Fruit fly (Drosophila melanogaster): Measurements from ENCODE around the gene CanB.

CanB gene

DNA sequence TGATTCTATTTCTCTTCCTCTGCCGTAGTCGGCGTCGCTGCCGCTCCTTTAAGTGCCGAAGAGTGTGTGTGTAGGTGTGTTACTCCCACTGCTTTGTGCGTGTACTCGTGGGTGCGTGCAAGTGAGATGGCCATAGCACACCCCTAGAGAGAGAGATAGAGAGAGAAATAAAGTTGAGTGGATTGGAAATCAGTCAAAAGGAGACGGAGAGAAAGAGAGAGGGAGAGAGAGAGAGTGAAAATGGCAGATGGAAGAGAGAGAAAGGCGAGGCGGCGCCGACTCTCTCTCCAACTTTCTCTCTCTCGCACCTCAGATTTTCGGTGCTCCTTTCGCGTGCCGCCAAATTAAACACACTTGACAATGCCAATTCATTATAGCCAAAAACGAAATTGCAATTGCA is 31.7 kb downstream of the CanB start:
- TF ChIP-seq ttk (optimal IDR thresholded peaks at IDR 0.05) = no peak
- no peak for TF ChIP-seq insv (optimal IDR thresholded peaks at IDR 0.05)
- TF ChIP-seq Myc (optimal IDR thresholded peaks at IDR 0.05) = no peak

DNA sequence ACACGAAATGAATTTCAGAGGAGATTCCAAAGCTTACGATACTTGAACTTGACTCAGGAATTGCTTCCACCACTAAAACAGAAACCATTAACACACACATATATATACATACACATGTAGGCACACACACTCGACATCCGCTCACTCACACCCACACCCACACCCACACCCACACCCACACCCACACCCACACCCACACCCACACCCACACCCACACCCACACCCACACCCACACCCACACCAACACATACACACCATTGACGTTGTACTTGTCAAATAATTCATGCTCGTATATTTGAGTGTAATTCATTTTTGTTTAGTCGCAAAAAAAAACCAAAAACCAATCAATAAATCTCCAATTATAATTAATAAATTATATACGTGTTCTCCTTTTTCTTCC is 50.2 kb downstream of the CanB start:
- TF ChIP-seq psq (optimal IDR thresholded peaks at IDR 0.05) (no peak), Myc (optimal IDR thresholded peaks at IDR 0.05) (no peak), insv (optimal IDR thresholded peaks at IDR 0.05) (no peak), h (optimal IDR thresholded peaks at IDR 0.05) (no peak), ttk (optimal IDR thresholded peaks at IDR 0.05) (no peak), Sin3A (optimal IDR thresholded peaks at IDR 0.05) (no peak)
